Fruit fly (Drosophila melanogaster) whole organism, prepupa: ENCODE data around the gene CG4080.

Experiments
- Blimp-1 ChIP-seq: fragments of 200-800 bp; sonication (Bioruptor generic); optimal IDR thresholded peaks from 3 replicates; lab custom pipeline; 2017; ENCODE audit warnings: missing biosample characterization, missing genetic modification characterization, mild to moderate bottlenecking, moderate library complexity, missing genetic modification reagents
- CG10631 ChIP-seq: fragments of 200-800 bp; sonication (Bioruptor generic); optimal IDR thresholded peaks from 2 replicates; lab custom pipeline; 2016; ENCODE audit warnings: missing biosample characterization, missing genetic modification characterization
- CG10669 ChIP-seq: fragments of 200-800 bp; sonication (Bioruptor generic); optimal IDR thresholded peaks from 3 replicates; lab custom pipeline; 2018; ENCODE audit warnings: missing biosample characterization, mild to moderate bottlenecking, missing genetic modification characterization, moderate library complexity
- CG11294 ChIP-seq: fragments of 200-800 bp; sonication (Bioruptor generic); IDR thresholded peaks from 2 replicates; pipeline ENCODE4 v1.3.6; 2022; ENCODE audit warnings: missing biosample characterization, missing genetic modification characterization
- CG11762 ChIP-seq: fragments of 200-800 bp; sonication (Bioruptor generic); optimal IDR thresholded peaks from 3 replicates; lab custom pipeline; 2016; ENCODE audit warnings: missing biosample characterization, missing genetic modification characterization; ENCODE audit not compliant: insufficient read depth
- CG11902 ChIP-seq: fragments of 200-800 bp; sonication (Bioruptor generic); optimal IDR thresholded peaks from 3 replicates; lab custom pipeline; 2016; ENCODE audit warnings: missing biosample characterization, missing genetic modification characterization
- CG15336 ChIP-seq: fragments of 200-800 bp; sonication (Bioruptor generic); IDR thresholded peaks from 2 replicates; pipeline ENCODE4 v1.3.6; 2022; ENCODE audit warnings: missing biosample characterization, missing genetic modification characterization
- CG1621 ChIP-seq: fragments of 200-800 bp; sonication (Bioruptor generic); optimal IDR thresholded peaks from 3 replicates; lab custom pipeline; 2018; ENCODE audit warnings: missing biosample characterization, mild to moderate bottlenecking, missing genetic modification characterization
- CG16779 ChIP-seq: fragments of 200-800 bp; sonication (Bioruptor generic); optimal IDR thresholded peaks from 3 replicates; lab custom pipeline; 2017; ENCODE audit warnings: missing biosample characterization, mild to moderate bottlenecking, missing genetic modification characterization
- CG31627 ChIP-seq: fragments of 200-800 bp; sonication (Bioruptor generic); optimal IDR thresholded peaks from 3 replicates; lab custom pipeline; 2016; ENCODE audit warnings: missing biosample characterization, missing genetic modification characterization
- CG32006 ChIP-seq: fragments of 200-800 bp; sonication (Bioruptor generic); optimal IDR thresholded peaks from 3 replicates; lab custom pipeline; 2017; ENCODE audit warnings: missing biosample characterization, mild to moderate bottlenecking, missing genetic modification characterization
- CG3919 ChIP-seq: fragments of 200-800 bp; sonication (Bioruptor generic); optimal IDR thresholded peaks from 3 replicates; lab custom pipeline; 2016; ENCODE audit warnings: missing biosample characterization, missing genetic modification characterization
- CG6163 ChIP-seq: fragments of 200-800 bp; sonication (Bioruptor generic); IDR thresholded peaks from 3 replicates; pipeline ENCODE4 v1.3.6; 2022; ENCODE audit warnings: missing biosample characterization, missing genetic modification characterization
- CG6276 ChIP-seq: fragments of 200-800 bp; sonication (Bioruptor generic); optimal IDR thresholded peaks from 2 replicates; lab custom pipeline; 2017; ENCODE audit warnings: missing biosample characterization, mild to moderate bottlenecking, missing genetic modification characterization
- CG6792 ChIP-seq: fragments of 200-800 bp; sonication (Bioruptor generic); optimal IDR thresholded peaks from 3 replicates; lab custom pipeline; 2016; ENCODE audit warnings: missing biosample characterization, missing genetic modification characterization
- CG8319 ChIP-seq: fragments of 200-800 bp; sonication (Bioruptor generic); optimal IDR thresholded peaks from 3 replicates; lab custom pipeline; 2016; ENCODE audit warnings: missing biosample characterization, missing genetic modification characterization
- CG8632 ChIP-seq: fragments of 200-800 bp; sonication (Bioruptor generic); optimal IDR thresholded peaks from 3 replicates; lab custom pipeline; 2016; ENCODE audit warnings: missing biosample characterization, missing genetic modification characterization
- CG9139 ChIP-seq: fragments of 200-800 bp; sonication (Bioruptor generic); optimal IDR thresholded peaks from 3 replicates; lab custom pipeline; 2017; ENCODE audit warnings: missing biosample characterization, mild to moderate bottlenecking, missing genetic modification characterization
- Eip75B ChIP-seq: fragments of 200-800 bp; sonication (Bioruptor generic); optimal IDR thresholded peaks from 3 replicates; lab custom pipeline; 2016; ENCODE audit warnings: missing biosample characterization, missing genetic modification characterization
- Eip78C ChIP-seq: fragments of 200-800 bp; sonication (Bioruptor generic); peaks from one replicate; lab custom pipeline; 2016; ENCODE audit warnings: missing biosample characterization, missing genetic modification characterization
- Ets96B ChIP-seq: fragments of 200-800 bp; optimal IDR thresholded peaks from 2 replicates; lab custom pipeline; 2019; ENCODE audit warnings: missing biosample characterization, mild to moderate bottlenecking, missing genetic modification characterization, moderate library complexity
- Gug ChIP-seq: fragments of 200-800 bp; sonication (Bioruptor generic); IDR thresholded peaks from 2 replicates; pipeline ENCODE4 v1.3.6; 2022; ENCODE audit warnings: missing biosample characterization, missing genetic modification characterization
- Hr38 ChIP-seq: sonication (Bioruptor generic); optimal IDR thresholded peaks from 2 replicates; lab custom pipeline; 2016; ENCODE audit warnings: missing biosample characterization, missing genetic modification characterization
- Hr39 ChIP-seq: fragments of 200-800 bp; sonication (Bioruptor generic); optimal IDR thresholded peaks from 2 replicates; lab custom pipeline; 2016; ENCODE audit warnings: missing biosample characterization, missing genetic modification characterization
- Hr4 ChIP-seq: fragments of 200-800 bp; sonication (Bioruptor generic); optimal IDR thresholded peaks from 3 replicates; lab custom pipeline; 2016; ENCODE audit warnings: missing biosample characterization, missing genetic modification characterization
- Lpt ChIP-seq: fragments of 200-800 bp; sonication (Bioruptor generic); optimal IDR thresholded peaks from 3 replicates; lab custom pipeline; 2016; ENCODE audit warnings: missing biosample characterization, missing genetic modification characterization
- OdsH ChIP-seq: fragments of 200-800 bp; sonication (Bioruptor generic); optimal IDR thresholded peaks from 3 replicates; lab custom pipeline; 2016; ENCODE audit warnings: missing biosample characterization, missing genetic modification characterization
- Smox ChIP-seq: fragments of 200-800 bp; sonication (Bioruptor generic); optimal IDR thresholded peaks from 3 replicates; lab custom pipeline; 2016; ENCODE audit warnings: missing biosample characterization, missing genetic modification characterization
- Sox14 ChIP-seq: fragments of 200-800 bp; sonication (Bioruptor generic); optimal IDR thresholded peaks from 3 replicates; lab custom pipeline; 2016; ENCODE audit warnings: missing biosample characterization, missing genetic modification characterization
- achi ChIP-seq: fragments of 200-800 bp; sonication (Bioruptor generic); optimal IDR thresholded peaks from 3 replicates; lab custom pipeline; 2016; ENCODE audit warnings: missing biosample characterization, missing genetic modification characterization
- acj6 ChIP-seq: fragments of 200-800 bp; sonication (Bioruptor generic); optimal IDR thresholded peaks from 3 replicates; lab custom pipeline; 2016; ENCODE audit warnings: missing biosample characterization, missing genetic modification characterization
- dac ChIP-seq: fragments of 200-800 bp; sonication (Bioruptor generic); optimal IDR thresholded peaks from 2 replicates; lab custom pipeline; 2017; ENCODE audit warnings: missing biosample characterization, mild to moderate bottlenecking, missing genetic modification characterization
- dsx ChIP-seq: fragments of 200-800 bp; optimal IDR thresholded peaks from 3 replicates; lab custom pipeline; 2019; ENCODE audit warnings: missing biosample characterization, mild to moderate bottlenecking, missing genetic modification characterization, moderate library complexity; ENCODE audit not compliant: poor library complexity, severe bottlenecking
- esn ChIP-seq: fragments of 200-800 bp; sonication (Bioruptor generic); optimal IDR thresholded peaks from 2 replicates; lab custom pipeline; 2016; ENCODE audit warnings: missing biosample characterization, mild to moderate bottlenecking, missing genetic modification characterization, moderate library complexity
- fkh ChIP-seq: fragments of 200-800 bp; sonication (Bioruptor generic); optimal IDR thresholded peaks from 3 replicates; lab custom pipeline; 2017; ENCODE audit warnings: missing biosample characterization, mild to moderate bottlenecking, missing genetic modification characterization, moderate library complexity
- lz ChIP-seq: fragments of 200-800 bp; sonication (Bioruptor generic); optimal IDR thresholded peaks from 3 replicates; lab custom pipeline; 2016; ENCODE audit warnings: missing biosample characterization, missing genetic modification characterization
- net ChIP-seq: fragments of 200-800 bp; sonication (Bioruptor generic); optimal IDR thresholded peaks from 3 replicates; lab custom pipeline; 2016; ENCODE audit warnings: missing biosample characterization, missing genetic modification characterization
- salr ChIP-seq, 2 experiments: fragments of 200-800 bp; sonication (Bioruptor generic); optimal IDR thresholded peaks; 3 replicates each; lab custom pipeline; 2016 to 2018; ENCODE audit warnings: missing biosample characterization in 2 of 2, missing genetic modification characterization in 2 of 2, mild to moderate bottlenecking in 1 of 2
- spab ChIP-seq: fragments of 200-800 bp; sonication (Bioruptor generic); optimal IDR thresholded peaks from 2 replicates; lab custom pipeline; 2017; ENCODE audit warnings: missing biosample characterization, mild to moderate bottlenecking, missing genetic modification characterization, missing genetic modification reagents
- ss ChIP-seq, 2 experiments: fragments of 200-800 bp; sonication (Bioruptor generic); optimal IDR thresholded peaks; 2 replicates in 1 of 2; 3 replicates in 1 of 2; lab custom pipeline; 2017 to 2018; ENCODE audit warnings: mild to moderate bottlenecking in 2 of 2, missing biosample characterization in 2 of 2, missing genetic modification characterization in 2 of 2, moderate library complexity in 1 of 2
- svp ChIP-seq: fragments of 200-800 bp; sonication (Bioruptor generic); peaks from one replicate; lab custom pipeline; 2016; ENCODE audit warnings: missing biosample characterization, missing genetic modification characterization
- topi ChIP-seq: fragments of 200-800 bp; sonication (Bioruptor generic); optimal IDR thresholded peaks from 3 replicates; lab custom pipeline; 2016; ENCODE audit warnings: missing biosample characterization, missing genetic modification characterization
- vri ChIP-seq: fragments of 200-800 bp; sonication (Bioruptor generic); optimal IDR thresholded peaks from 3 replicates; lab custom pipeline; 2016; ENCODE audit warnings: missing biosample characterization, mild to moderate bottlenecking, missing genetic modification characterization

CG4080 gene

DNA sequence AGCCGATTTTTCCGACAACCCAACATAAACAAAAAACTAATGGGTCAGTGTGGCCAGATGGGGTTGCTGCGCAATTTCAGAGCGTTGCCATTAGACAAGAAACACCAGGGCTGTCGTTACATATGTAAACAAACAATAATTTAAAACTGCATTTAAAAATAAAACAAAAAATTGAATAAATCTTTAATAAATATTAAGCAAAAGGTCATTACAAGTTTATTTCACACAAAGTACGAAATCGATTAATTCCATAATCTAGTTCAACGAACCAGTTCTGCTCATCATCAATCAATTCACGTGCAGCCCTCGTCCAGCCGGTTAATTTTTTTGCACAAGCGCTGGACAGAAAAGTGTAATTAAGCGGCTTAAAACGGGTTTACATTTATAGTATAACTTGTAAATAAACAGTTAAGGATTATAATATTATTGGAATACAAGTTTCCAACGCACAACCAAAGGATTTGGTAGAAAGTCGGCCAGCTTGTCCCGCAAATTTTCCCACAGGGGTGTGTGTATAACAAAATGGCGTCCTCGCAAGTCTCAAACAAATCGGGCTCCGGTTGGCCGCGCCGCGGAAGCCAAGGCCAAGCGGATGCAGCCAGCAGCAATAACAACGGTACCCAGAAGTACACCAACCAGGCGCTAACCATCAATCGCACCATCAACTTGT, 11.9 kb upstream of the CG4080 start, which contains the start of the genes CG4022 and Cpsf5 (continued):
- no peak for TF ChIP-seq svp (GFP tag; lab: Kevin White, UChicago)
- TF ChIP-seq CG8319 (GFP tag; lab: Kevin White, UChicago): no peak
- TF ChIP-seq Hr38 (GFP tag; lab: Kevin White, UChicago): no peak
- peak; percentile 62 for TF ChIP-seq Hr39
- TF ChIP-seq Sox14 (GFP tag; lab: Kevin White, UChicago): peak; percentile 70
- no peak for TF ChIP-seq dac (GFP tag; lab: Kevin White, UChicago)
- TF ChIP-seq CG1621: peak; percentile 36
- peak; percentile 49 for TF ChIP-seq Lpt
- TF ChIP-seq acj6: peak; percentile 77
- TF ChIP-seq CG31627 (GFP tag; lab: Kevin White, UChicago): peak; percentile 67
- TF ChIP-seq Eip75B (GFP tag; lab: Kevin White, UChicago): peak; percentile 78
- TF ChIP-seq fkh (GFP tag; lab: Kevin White, UChicago): peak; percentile 99
- peak; percentile 4 for TF ChIP-seq CG11902
- no peak for TF ChIP-seq spab
- TF ChIP-seq CG3919 (GFP tag; lab: Kevin White, UChicago): peak; percentile 67
- TF ChIP-seq dsx (GFP tag; lab: Kevin White, UChicago): peak; percentile 41
- peak; percentile 34 to 47 for TF ChIP-seq ss (GFP tag; optimal IDR thresholded peaks at IDR 0.05; lab: Kevin White, UChicago)
- TF ChIP-seq vri: peak; percentile 65
- peak; percentile 29 for TF ChIP-seq CG8632 (GFP tag; lab: Kevin White, UChicago)
- no peak for TF ChIP-seq Blimp-1
- TF ChIP-seq Gug: no peak; the same call in 1 of the 2 replicates
- peak; percentile 79 for TF ChIP-seq CG15336 (GFP tag; lab: Robert Waterston, UW)
- TF ChIP-seq esn (GFP tag; lab: Kevin White, UChicago): peak; percentile 82
- peak; percentile 83 for TF ChIP-seq Hr4 (GFP tag; lab: Kevin White, UChicago)
- TF ChIP-seq Ets96B (tag; lab: Kevin White, UChicago): peak; percentile 61
- TF ChIP-seq CG32006 (GFP tag; lab: Kevin White, UChicago): peak; percentile 82
- TF ChIP-seq CG10631 (GFP tag; lab: Kevin White, UChicago): peak; percentile 79

DNA sequence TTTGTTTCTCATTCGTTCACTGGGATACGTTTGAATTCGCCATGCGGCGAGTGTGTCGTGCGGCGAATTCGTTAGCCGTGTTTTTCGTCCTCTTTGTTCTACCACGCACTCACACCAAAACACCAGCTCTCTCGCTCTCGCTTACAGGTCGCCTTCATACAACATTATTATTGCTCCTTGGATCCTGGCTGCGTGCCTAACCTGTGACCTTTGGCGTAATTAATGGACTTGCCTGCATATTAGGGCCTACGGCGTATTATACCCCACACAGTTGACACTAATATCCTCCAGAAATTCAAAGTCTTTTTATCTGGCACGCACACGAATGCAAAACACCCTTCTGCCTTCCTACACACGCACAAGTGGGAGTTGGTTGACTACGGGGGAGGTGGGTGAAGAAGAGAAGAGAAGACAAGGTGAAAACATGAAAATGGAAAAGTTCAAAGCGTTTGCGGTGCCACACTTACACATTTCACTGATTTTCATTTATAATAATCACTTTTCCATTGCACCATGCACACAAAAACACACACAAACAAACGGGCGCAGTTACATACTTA, 11.1 kb upstream of the CG4080 start:
- TF ChIP-seq CG1621 (peak; percentile 52), Sox14 (GFP tag; lab: Kevin White, UChicago) (peak; percentile 80), CG8319 (GFP tag; lab: Kevin White, UChicago) (no peak), ss (GFP tag; optimal IDR thresholded peaks at IDR 0.05; lab: Kevin White, UChicago) (peak; percentile 23 to 41), CG10669 (no peak), achi (GFP tag; lab: Kevin White, UChicago) (no peak), lz (GFP tag; lab: Kevin White, UChicago) (no peak), CG6792 (GFP tag; lab: Kevin White, UChicago) (no peak), Hr39 (no peak)

DNA sequence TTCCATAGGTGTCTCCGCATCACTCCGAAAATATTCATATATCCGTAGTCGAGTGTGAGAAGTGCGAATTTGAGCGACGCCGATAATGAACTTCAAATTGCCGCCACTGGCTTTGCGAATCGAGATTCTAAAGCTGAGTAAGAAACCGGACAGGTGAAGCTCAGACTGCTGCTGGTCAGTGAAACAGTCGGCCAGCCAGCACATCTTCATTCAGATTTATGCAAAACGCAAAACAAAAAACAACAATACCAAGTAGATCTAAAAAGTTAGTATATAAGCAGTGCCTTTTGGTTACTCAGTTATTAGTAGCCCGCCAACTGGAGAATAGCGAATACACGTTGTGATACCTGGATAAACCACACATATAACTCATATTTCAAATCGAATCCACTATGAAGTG, 5.5 kb upstream of the CG4080 start, which contains the start of gene Cpr67B:
Gene Cpr67B, plus strand, starts transcription at position 301 of the 400 bp plus-strand sequence.
- TF ChIP-seq topi (GFP tag; lab: Kevin White, UChicago): no peak
- TF ChIP-seq net (GFP tag; lab: Kevin White, UChicago): no peak
- TF ChIP-seq CG16779 (tag; lab: Kevin White, UChicago): no peak
- TF ChIP-seq Smox: no peak
- no peak for TF ChIP-seq CG11902
- TF ChIP-seq Hr39: no peak
- TF ChIP-seq CG6276 (GFP tag; lab: Kevin White, UChicago): no peak
- TF ChIP-seq CG6163 (GFP tag; lab: Robert Waterston, UW): no peak
- TF ChIP-seq salr (GFP tag; optimal IDR thresholded peaks at IDR 0.05; lab: Kevin White, UChicago): no peak
- TF ChIP-seq CG9139 (GFP tag; lab: Kevin White, UChicago): no peak
- TF ChIP-seq esn (GFP tag; lab: Kevin White, UChicago): no peak
- no peak for TF ChIP-seq CG11762
- TF ChIP-seq CG31627 (GFP tag; lab: Kevin White, UChicago): no peak
- TF ChIP-seq Eip78C (GFP tag; lab: Kevin White, UChicago): no peak
- TF ChIP-seq Hr4 (GFP tag; lab: Kevin White, UChicago): no peak
- no peak for TF ChIP-seq CG11294
- TF ChIP-seq OdsH (GFP tag; lab: Kevin White, UChicago): no peak
- no peak for TF ChIP-seq CG32006 (GFP tag; lab: Kevin White, UChicago)
- TF ChIP-seq Sox14 (GFP tag; lab: Kevin White, UChicago): no peak
